Worm (Caenorhabditis elegans): Measurements from ENCODE around the gene pssy-2.

The pssy-2 gene

ce11 chrIII:13464493-13465362 is 6.9 kb upstream of the pssy-2 start, which contains the start of gene kel-3 (continued):
- TF ChIP-seq nhr-102 (tag; optimal IDR thresholded peaks at IDR 0.05) (peak; percentile 90), spr-1 (tag; optimal IDR thresholded peaks at IDR 0.05) (peak; percentile 58), php-3 (GFP tag; IDR thresholded peaks at IDR 0.05) (peak; percentile 89), attf-4 (tag; optimal IDR thresholded peaks at IDR 0.05) (peak; percentile 34), ztf-7 (tag; optimal IDR thresholded peaks at IDR 0.05) (no peak), tag-97 (GFP tag; IDR thresholded peaks at IDR 0.05) (no peak), cey-2 (tag; optimal IDR thresholded peaks at IDR 0.05; ENCODE audit: borderline replicate concordance, insufficient read depth) (peak; percentile 63), ceh-28 (tag; optimal IDR thresholded peaks at IDR 0.05) (no peak), ZK337.2 (GFP tag; IDR thresholded peaks at IDR 0.05) (no peak), nhr-111 (GFP tag; optimal IDR thresholded peaks at IDR 0.05) (no peak), nhr-77 (tag; optimal IDR thresholded peaks at IDR 0.05) (peak; percentile 88), ctbp-1 (GFP tag; IDR thresholded peaks at IDR 0.05) (peak; percentile 79), Y75B8A.6 (GFP tag; IDR thresholded peaks at IDR 0.05) (peak; percentile 70; the same call in 1 of the 2 replicates), dpl-1 (GFP tag; optimal IDR thresholded peaks at IDR 0.05) (peak; percentile 7), nhr-25 (tag; optimal IDR thresholded peaks at IDR 0.05; ENCODE audit: borderline replicate concordance, insufficient read depth) (no peak), hif-1 (tag; optimal IDR thresholded peaks at IDR 0.05) (peak in 1 of 2 experiments; percentile 47), unc-62 (GFP tag; optimal IDR thresholded peaks at IDR 0.05 in 1 of 2) (peak in 1 of 2 experiments; percentile 91), unc-62 (tag; optimal IDR thresholded peaks at IDR 0.05) (no peak), lin-39 (tag; optimal IDR thresholded peaks at IDR 0.05) (peak; percentile 58), ceh-44 (GFP tag; IDR thresholded peaks at IDR 0.05) (peak; percentile 6; the same call in 1 of the 2 replicates), dve-1 (tag; optimal IDR thresholded peaks at IDR 0.05; ENCODE audit: insufficient read depth) (peak; percentile 98), mxl-3 (GFP tag; optimal IDR thresholded peaks at IDR 0.05) (no peak), F26F4.8 (GFP tag; conservative IDR thresholded peaks at IDR 0.05) (peak; percentile 12; the same call in 1 of the 2 replicates), tra-1 (GFP tag; IDR thresholded peaks at IDR 0.05) (peak; percentile 70), mep-1 (tag; optimal IDR thresholded peaks at IDR 0.05) (peak; percentile 88), pqm-1 (tag; optimal IDR thresholded peaks at IDR 0.05) (peak; percentile 93), egl-43 (GFP tag; IDR thresholded peaks at IDR 0.05) (peak; percentile 70), Y48G9A.11 (GFP tag; IDR thresholded peaks at IDR 0.05) (peak; percentile 85), ceh-82 (tag; optimal IDR thresholded peaks at IDR 0.05) (no peak), mdt-29 (GFP tag; IDR thresholded peaks at IDR 0.05) (peak; percentile 82), nhr-6 (tag; optimal IDR thresholded peaks at IDR 0.05) (peak; percentile 85), snpc-1.2 (GFP tag; IDR thresholded peaks at IDR 0.05) (peak; percentile 72), mdl-1 (tag; optimal IDR thresholded peaks at IDR 0.05) (peak; percentile 24 to 47), madf-9 (GFP tag; conservative IDR thresholded peaks at IDR 0.05) (peak; percentile 9), ZK546.5 (tag; optimal IDR thresholded peaks at IDR 0.05) (peak in 1 of 2 experiments; percentile 63), F37D6.2 (tag; optimal IDR thresholded peaks at IDR 0.05) (no peak), set-16 (GFP tag; IDR thresholded peaks at IDR 0.05) (no peak), zfp-2 (tag; optimal IDR thresholded peaks at IDR 0.05) (peak; percentile 30), lim-7 (GFP tag; IDR thresholded peaks at IDR 0.05) (no peak; the same call in none of the 2 replicates), daf-16 (GFP tag; optimal IDR thresholded peaks at IDR 0.05) (peak; percentile 50 to 61), daf-16 (tag; optimal IDR thresholded peaks at IDR 0.05) (peak; percentile 79), Y5F2A.4 (GFP tag; optimal IDR thresholded peaks at IDR 0.05) (peak; percentile 78), daf-8 (GFP tag; IDR thresholded peaks at IDR 0.05) (peak; percentile 34; the same call in 1 of the 2 replicates), saeg-2 (GFP tag; IDR thresholded peaks at IDR 0.05) (peak; percentile 62; the same call in 1 of the 2 replicates), jun-1 (tag; optimal IDR thresholded peaks at IDR 0.05) (no peak), dmd-9 (GFP tag; IDR thresholded peaks at IDR 0.05) (peak; percentile 67), gei-8 (GFP tag; optimal IDR thresholded peaks at IDR 0.05) (peak; percentile 88), aha-1 (tag) (peak; percentile 91), ama-1 (optimal IDR thresholded peaks at IDR 0.05) (peak; percentile 99)
